Fruit fly (Drosophila melanogaster) whole organism, embryonic: ENCODE data around the gene LSm7.

ENCODE experiments used
- Bdp1 ChIP-seq: fragments of 200-800 bp; sonication (Bioruptor generic); optimal IDR thresholded peaks from 3 replicates; lab custom pipeline; 2016; ENCODE audit warnings: missing biosample characterization, missing genetic modification characterization
- CG10267 ChIP-seq: fragments of 200-800 bp; sonication (Bioruptor generic); optimal IDR thresholded peaks from 2 replicates; lab custom pipeline; 2018; ENCODE audit warnings: missing biosample characterization, mild to moderate bottlenecking, missing genetic modification characterization, moderate library complexity
- CG10321 ChIP-seq: fragments of 200-800 bp; sonication (Bioruptor generic); IDR thresholded peaks from 2 replicates; pipeline ENCODE4 v1.3.6; 2022; ENCODE audit warnings: missing biosample characterization, missing genetic modification characterization
- CG11696 ChIP-seq: fragments of 200-800 bp; sonication (Bioruptor generic); IDR thresholded peaks from 2 replicates; pipeline ENCODE4 v1.3.6; 2022; ENCODE audit warnings: missing biosample characterization, missing genetic modification characterization
- CG12155 ChIP-seq: fragments of 200-800 bp; sonication (Bioruptor generic); optimal IDR thresholded peaks from 3 replicates; lab custom pipeline; 2016; ENCODE audit warnings: missing biosample characterization, missing genetic modification characterization
- CG12769 ChIP-seq: fragments of 200-800 bp; sonication (Bioruptor generic); optimal IDR thresholded peaks from 2 replicates; lab custom pipeline; 2019; ENCODE audit warnings: missing biosample characterization, mild to moderate bottlenecking, missing genetic modification characterization, moderate library complexity
- CG13123 ChIP-seq: fragments of 200-800 bp; sonication (Bioruptor generic); optimal IDR thresholded peaks from 2 replicates; lab custom pipeline; 2016; ENCODE audit warnings: missing biosample characterization, missing genetic modification characterization
- CG13287 ChIP-seq: fragments of 200-800 bp; sonication (Bioruptor generic); IDR thresholded peaks from 2 replicates; pipeline ENCODE4 v1.3.6; 2022; ENCODE audit warnings: missing biosample characterization, missing genetic modification characterization; ENCODE audit not compliant: partially characterized antibody
- CG13624 ChIP-seq: fragments of 200-800 bp; sonication (Bioruptor generic); optimal IDR thresholded peaks from 2 replicates; lab custom pipeline; 2016; ENCODE audit warnings: missing biosample characterization, missing genetic modification characterization
- CG14860 ChIP-seq: fragments of 200-800 bp; sonication (Bioruptor generic); IDR thresholded peaks from 3 replicates; pipeline ENCODE4 v1.3.6; 2022; ENCODE audit warnings: missing biosample characterization, missing genetic modification characterization; ENCODE audit not compliant: partially characterized antibody
- CG16779 ChIP-seq: fragments of 200-800 bp; sonication (Bioruptor generic); IDR thresholded peaks from 2 replicates; pipeline ENCODE4 v1.3.6; 2022; ENCODE audit warnings: missing biosample characterization, missing genetic modification characterization
- CG17612 ChIP-seq: fragments of 200-800 bp; sonication (Bioruptor generic); IDR thresholded peaks from 2 replicates; pipeline ENCODE4 v1.3.6; 2022; ENCODE audit warnings: missing biosample characterization, missing genetic modification characterization
- CG2202 ChIP-seq: fragments of 200-800 bp; sonication (Bioruptor generic); optimal IDR thresholded peaks from 2 replicates; lab custom pipeline; 2018; ENCODE audit warnings: missing biosample characterization, mild to moderate bottlenecking, missing genetic modification characterization
- CG3163 ChIP-seq: fragments of 200-800 bp; sonication (Bioruptor generic); optimal IDR thresholded peaks from 3 replicates; lab custom pipeline; 2016; ENCODE audit warnings: missing biosample characterization, missing genetic modification characterization
- CG34376 ChIP-seq: fragments of 200-800 bp; sonication (Bioruptor generic); optimal IDR thresholded peaks from 2 replicates; lab custom pipeline; 2018; ENCODE audit warnings: missing biosample characterization, mild to moderate bottlenecking, missing genetic modification characterization
- CG4328 ChIP-seq: fragments of 200-800 bp; sonication (Bioruptor generic); optimal IDR thresholded peaks from 3 replicates; lab custom pipeline; 2017; ENCODE audit warnings: missing biosample characterization, missing genetic modification reagents, missing genetic modification characterization
- CG7963 ChIP-seq: fragments of 200-800 bp; sonication (Bioruptor generic); IDR thresholded peaks from 3 replicates; pipeline ENCODE4 v1.3.6; 2022; ENCODE audit warnings: missing biosample characterization, missing genetic modification characterization; ENCODE audit not compliant: partially characterized antibody
- CG8089 ChIP-seq: fragments of 200-800 bp; sonication (Bioruptor generic); optimal IDR thresholded peaks from 3 replicates; lab custom pipeline; 2016; ENCODE audit warnings: missing biosample characterization, missing genetic modification characterization
- CG8478 ChIP-seq: fragments of >200 bp; optimal IDR thresholded peaks from 2 replicates; lab custom pipeline; 2018
- Camta ChIP-seq: fragments of 200-800 bp; sonication (Bioruptor generic); optimal IDR thresholded peaks from 2 replicates; lab custom pipeline; 2016; ENCODE audit warnings: missing biosample characterization, missing genetic modification characterization
- Dbx ChIP-seq: fragments of 200-800 bp; sonication (Bioruptor generic); IDR thresholded peaks from 3 replicates; pipeline ENCODE4 v1.3.6; 2022; ENCODE audit warnings: missing biosample characterization, missing genetic modification characterization
- Dip3 ChIP-seq: fragments of 200-800 bp; sonication (Bioruptor generic); optimal IDR thresholded peaks from 3 replicates; lab custom pipeline; 2016; ENCODE audit warnings: missing biosample characterization, missing genetic modification characterization
- Fer1 ChIP-seq: fragments of 200-800 bp; sonication (Bioruptor generic); optimal IDR thresholded peaks from 2 replicates; lab custom pipeline; 2017; ENCODE audit warnings: missing biosample characterization, mild to moderate bottlenecking, missing genetic modification characterization
- Hand ChIP-seq: fragments of 200-800 bp; sonication (Bioruptor generic); optimal IDR thresholded peaks from 2 replicates; lab custom pipeline; 2017; ENCODE audit warnings: mild to moderate bottlenecking, missing biosample characterization, missing genetic modification reagents, missing genetic modification characterization
- Hey ChIP-seq: fragments of 200-800 bp; sonication (Bioruptor generic); optimal IDR thresholded peaks from 3 replicates; lab custom pipeline; 2018; ENCODE audit warnings: missing biosample characterization, mild to moderate bottlenecking, missing genetic modification characterization
- Jarid2 ChIP-seq: fragments of 200-800 bp; sonication (Bioruptor generic); optimal IDR thresholded peaks from 3 replicates; lab custom pipeline; 2017; ENCODE audit warnings: mild to moderate bottlenecking, missing biosample characterization, missing genetic modification reagents, missing genetic modification characterization
- Lpt ChIP-seq: fragments of >200 bp; optimal IDR thresholded peaks from 2 replicates; lab custom pipeline; 2018; ENCODE audit warnings: missing biosample characterization, missing genetic modification characterization
- PHDP ChIP-seq: fragments of 200-800 bp; sonication (Bioruptor generic); optimal IDR thresholded peaks from 3 replicates; lab custom pipeline; 2018; ENCODE audit warnings: missing biosample characterization, mild to moderate bottlenecking, missing genetic modification characterization, moderate library complexity
- Ravus ChIP-seq: fragments of 200-800 bp; sonication (Bioruptor generic); IDR thresholded peaks from 2 replicates; pipeline ENCODE4 v1.3.6; 2022; ENCODE audit warnings: missing biosample characterization, missing genetic modification characterization
- Stat92E ChIP-seq, 3 experiments: fragments of >200 bp in 2 of 3; fragments of 200-800 bp in 1 of 3; sonication (Bioruptor generic) in 1 of 3; optimal IDR thresholded peaks; 2 replicates each; lab custom pipeline; 2017 to 2019; ENCODE audit warnings: missing biosample characterization in 3 of 3, missing genetic modification characterization in 3 of 3, mild to moderate bottlenecking in 1 of 3, moderate library complexity in 1 of 3
- Trl ChIP-seq, 3 experiments: fragments of >200 bp in 2 of 3; fragments of 200-800 bp in 1 of 3; sonication (Bioruptor generic) in 1 of 3; optimal IDR thresholded peaks; 2 replicates in 1 of 3; 3 replicates in 2 of 3; lab custom pipeline; 2016 to 2017; ENCODE audit warnings: missing biosample characterization in 1 of 3, missing genetic modification characterization in 1 of 3
- bbx ChIP-seq: fragments of 200-800 bp; sonication (Bioruptor generic); IDR thresholded peaks from 2 replicates; pipeline ENCODE4 v1.3.6; 2022; ENCODE audit warnings: missing biosample characterization, missing genetic modification characterization; ENCODE audit not compliant: partially characterized antibody
- dmrt11E ChIP-seq: fragments of 200-800 bp; sonication (Bioruptor generic); optimal IDR thresholded peaks from 3 replicates; lab custom pipeline; 2018; ENCODE audit warnings: missing biosample characterization, mild to moderate bottlenecking, missing genetic modification characterization, moderate library complexity
- exex ChIP-seq: fragments of 200-800 bp; sonication (Bioruptor generic); optimal IDR thresholded peaks from 4 replicates; lab custom pipeline; 2018; ENCODE audit warnings: missing biosample characterization, mild to moderate bottlenecking, missing genetic modification characterization, moderate library complexity
- fu2 ChIP-seq: fragments of 200-800 bp; sonication (Bioruptor generic); optimal IDR thresholded peaks from 2 replicates; lab custom pipeline; 2016; ENCODE audit warnings: missing biosample characterization, missing genetic modification characterization
- gem ChIP-seq: fragments of 200-800 bp; sonication (Bioruptor generic); optimal IDR thresholded peaks from 2 replicates; lab custom pipeline; 2019; ENCODE audit warnings: missing biosample characterization, mild to moderate bottlenecking, missing genetic modification characterization, moderate library complexity
- gt ChIP-seq: fragments of 200-800 bp; sonication (Bioruptor generic); IDR thresholded peaks from 2 replicates; pipeline ENCODE4 v1.3.6; 2022; ENCODE audit warnings: missing biosample characterization, missing genetic modification characterization
- kah ChIP-seq: fragments of 200-800 bp; sonication (Bioruptor generic); optimal IDR thresholded peaks from 2 replicates; lab custom pipeline; 2018; ENCODE audit warnings: missing biosample characterization, mild to moderate bottlenecking, missing genetic modification characterization
- lilli ChIP-seq: fragments of 200-800 bp; sonication (Bioruptor generic); optimal IDR thresholded peaks from 3 replicates; lab custom pipeline; 2016; ENCODE audit warnings: missing biosample characterization, missing genetic modification characterization
- lov ChIP-seq, 2 experiments: fragments of 200-800 bp in 1 of 2; fragments of >200 bp in 1 of 2; sonication (Bioruptor generic) in 1 of 2; IDR thresholded peaks in 1 of 2; optimal IDR thresholded peaks in 1 of 2; 2 replicates in 1 of 2; 3 replicates in 1 of 2; pipeline versions ENCODE4 v1.3.6 to Lab custom; 2017 to 2022; ENCODE audit warnings: missing biosample characterization in 1 of 2, missing genetic modification characterization in 1 of 2
- ro ChIP-seq: fragments of 200-800 bp; sonication (Bioruptor generic); IDR thresholded peaks from 2 replicates; pipeline ENCODE4 v1.3.6; 2022; ENCODE audit warnings: missing biosample characterization, missing genetic modification characterization
- sisA ChIP-seq: fragments of 200-800 bp; sonication (Bioruptor generic); IDR thresholded peaks from 2 replicates; pipeline ENCODE4 v1.3.6; 2022; ENCODE audit warnings: missing biosample characterization, missing genetic modification characterization
- slou ChIP-seq: fragments of 200-800 bp; sonication (Bioruptor generic); optimal IDR thresholded peaks from 3 replicates; lab custom pipeline; 2016; ENCODE audit warnings: missing biosample characterization, missing genetic modification characterization
- tx ChIP-seq: fragments of 200-800 bp; sonication (Bioruptor generic); optimal IDR thresholded peaks from 2 replicates; lab custom pipeline; 2016; ENCODE audit warnings: missing biosample characterization, missing genetic modification characterization
- unc-4 ChIP-seq: fragments of 200-800 bp; sonication (Bioruptor generic); IDR thresholded peaks from 2 replicates; pipeline ENCODE4 v1.3.6; 2022; ENCODE audit warnings: missing biosample characterization, missing genetic modification characterization; ENCODE audit not compliant: partially characterized antibody
- unpg ChIP-seq: fragments of 200-800 bp; sonication (Bioruptor generic); optimal IDR thresholded peaks from 3 replicates; lab custom pipeline; 2018; ENCODE audit warnings: missing biosample characterization, mild to moderate bottlenecking, missing genetic modification characterization, moderate library complexity
- zfh2 ChIP-seq: fragments of 200-800 bp; sonication (Bioruptor generic); optimal IDR thresholded peaks from 2 replicates; lab custom pipeline; 2016; ENCODE audit warnings: missing biosample characterization, missing genetic modification characterization

LSm7 gene

dm6 chr2L:16715841-16716701 lies 26.8 kb downstream of the LSm7 start, which contains the start of the genes Cyt-c-d and CG31808 (continued):
- TF ChIP-seq exex (tag; lab: Kevin White, UChicago) (peak; percentile 76), unpg (GFP tag; lab: Kevin White, UChicago) (peak; percentile 98), CG10321 (GFP tag; lab: Robert Waterston, UW) (peak; percentile 68; the same call in 1 of the 2 replicates), CG14860 (GFP tag; lab: Robert Waterston, UW) (0 out of 3 replicates have a peak, but pooled peaks have one; percentile 12), CG10267 (tag; lab: Kevin White, UChicago) (peak; percentile 91), slou (GFP tag; lab: Kevin White, UChicago) (peak; percentile 91), CG12155 (GFP tag; lab: Kevin White, UChicago) (peak; percentile 93), CG13123 (GFP tag; lab: Kevin White, UChicago) (peak; percentile 93), lilli (GFP tag; lab: Kevin White, UChicago) (peak; percentile 96), CG17612 (GFP tag; lab: Robert Waterston, UW) (peak; percentile 85), sisA (GFP tag; lab: Robert Waterston, UW) (peak; percentile 97), Lpt (GFP tag; lab: Kevin White, UChicago) (no peak), Fer1 (GFP tag; lab: Kevin White, UChicago) (peak; percentile 97), bbx (GFP tag; lab: Robert Waterston, UW) (peak; percentile 63), Camta (GFP tag; lab: Kevin White, UChicago) (peak; percentile 95), zfh2 (GFP tag; lab: Kevin White, UChicago) (peak; percentile 75), fu2 (GFP tag; lab: Kevin White, UChicago) (peak; percentile 83), CG12769 (tag; lab: Kevin White, UChicago) (peak; percentile 95), CG8478 (lab: Kevin White, UChicago) (no peak), CG7963 (no peak), Stat92E (GFP tag; optimal IDR thresholded peaks at IDR 0.05; lab: Kevin White, UChicago) (peak in 1 of 3 experiments; percentile 92), PHDP (tag; lab: Kevin White, UChicago) (peak; percentile 98), Hand (peak; percentile 96), tx (peak; percentile 90), unc-4 (no peak), Dip3 (peak; percentile 87), Ravus (GFP tag; lab: Robert Waterston, UW) (peak; percentile 90), CG13287 (GFP tag; lab: Robert Waterston, UW) (peak; percentile 16; the same call in 1 of the 2 replicates), dmrt11E (tag; lab: Kevin White, UChicago) (peak; percentile 95), CG3163 (GFP tag; lab: Kevin White, UChicago) (peak; percentile 60), Dbx (GFP tag; lab: Robert Waterston, UW) (peak; percentile 90), gem (tag; lab: Kevin White, UChicago) (peak; percentile 99), Hey (peak; percentile 72), Jarid2 (GFP tag; lab: Kevin White, UChicago) (peak; percentile 83), gt (GFP tag; lab: Robert Waterston, UW) (peak; percentile 95), CG4328 (GFP tag; lab: Kevin White, UChicago) (peak; percentile 91), Trl (optimal IDR thresholded peaks at IDR 0.05; lab: Kevin White, UChicago) (peak; percentile 93 to 94), Trl (GFP tag; optimal IDR thresholded peaks at IDR 0.05; lab: Kevin White, UChicago) (peak; percentile 85), CG2202 (peak; percentile 96), kah (GFP tag; lab: Kevin White, UChicago) (peak; percentile 90), ro (GFP tag; lab: Robert Waterston, UW) (peak; percentile 92), CG8089 (GFP tag; lab: Kevin White, UChicago) (peak; percentile 87), Bdp1 (peak; percentile 85), lov (optimal IDR thresholded peaks at IDR 0.05; lab: Kevin White, UChicago) (no peak), lov (GFP tag; IDR thresholded peaks at IDR 0.05; lab: Robert Waterston, UW) (peak; percentile 96), CG34376 (GFP tag; lab: Kevin White, UChicago) (peak; percentile 91), CG11696 (GFP tag; lab: Robert Waterston, UW) (peak; percentile 87), CG13624 (GFP tag; lab: Kevin White, UChicago) (peak; percentile 84), CG16779 (GFP tag; lab: Robert Waterston, UW) (peak; percentile 82)
